Fruit fly (Drosophila melanogaster): ENCODE results near the gene pes.
A peak's percentile ranks its signal among the peaks of the same experiment; 100 is the strongest.

The pes gene

DNA sequence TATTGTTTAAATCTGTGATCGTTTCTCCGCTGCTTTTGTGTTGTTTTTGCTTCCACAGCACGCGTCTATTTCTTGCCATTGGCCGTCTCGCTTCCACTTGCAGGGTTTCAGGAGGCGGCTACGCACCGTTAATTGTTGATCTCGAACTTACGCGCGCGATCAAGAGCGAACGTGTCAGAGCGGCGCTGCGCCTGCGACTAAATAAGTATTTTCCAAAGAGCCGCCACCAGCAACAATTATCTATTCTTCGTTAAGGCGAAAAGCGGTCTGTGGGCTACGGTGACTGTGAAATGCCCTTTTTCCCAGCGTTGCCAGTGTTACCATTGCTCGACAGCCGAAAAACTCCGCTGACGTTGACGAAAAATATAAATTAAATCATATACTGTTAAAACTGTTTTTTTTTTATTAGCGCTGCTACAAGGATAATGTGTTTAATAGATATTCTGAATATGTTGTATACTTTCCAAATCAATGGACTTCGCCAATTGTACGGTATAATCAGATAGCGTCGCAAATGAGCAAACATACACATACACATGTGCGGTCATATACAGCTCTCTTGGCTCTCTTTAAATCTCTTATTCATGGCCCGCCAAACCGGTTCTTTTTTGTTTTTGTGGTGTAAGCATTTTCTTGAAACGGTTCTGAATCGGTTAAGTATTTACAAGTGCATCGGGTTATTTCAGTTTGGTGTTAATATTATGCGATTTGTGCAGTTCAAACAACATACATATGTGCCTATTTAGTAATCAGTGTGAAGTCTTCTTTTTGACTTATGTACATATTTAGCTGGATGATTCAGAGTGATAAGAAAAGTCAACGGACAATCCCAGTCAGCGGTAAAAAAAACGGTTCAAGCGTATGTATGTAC lies at the start of gene pes:
TSS of gene pes (minus strand) at position 201 of the 871 bp plus-strand sequence.
- TF ChIP-seq Hr39 (GFP tag; optimal IDR thresholded peaks at IDR 0.05) (peak; percentile 22), CG1621 (tag; optimal IDR thresholded peaks at IDR 0.05) (peak; percentile 2), salr (GFP tag; optimal IDR thresholded peaks at IDR 0.05) (peak in 1 of 2 experiments; percentile 71), CG8319 (GFP tag; optimal IDR thresholded peaks at IDR 0.05) (peak; percentile 88), dac (GFP tag; optimal IDR thresholded peaks at IDR 0.05) (peak; percentile 34), svp (GFP tag) (peak; percentile 98), CG6854 (GFP tag; optimal IDR thresholded peaks at IDR 0.05) (peak; percentile 83), ss (GFP tag; optimal IDR thresholded peaks at IDR 0.05) (peak; percentile 92 to 96), vri (GFP tag; optimal IDR thresholded peaks at IDR 0.05) (peak; percentile 53), CG16779 (tag; optimal IDR thresholded peaks at IDR 0.05) (peak; percentile 81), CG3919 (GFP tag; optimal IDR thresholded peaks at IDR 0.05) (peak; percentile 94), CG11294 (GFP tag; IDR thresholded peaks at IDR 0.05) (peak; percentile 88), Ets21C (GFP tag; optimal IDR thresholded peaks at IDR 0.05) (no peak), eg (GFP tag; IDR thresholded peaks at IDR 0.05) (peak; percentile 89), topi (GFP tag; optimal IDR thresholded peaks at IDR 0.05) (peak; percentile 96), cyc (GFP tag; optimal IDR thresholded peaks at IDR 0.05) (peak; percentile 92), CG11762 (GFP tag; optimal IDR thresholded peaks at IDR 0.05; ENCODE audit: insufficient read depth) (peak; percentile 89), CG34406 (GFP tag; optimal IDR thresholded peaks at IDR 0.05) (peak; percentile 78), CG11902 (GFP tag; optimal IDR thresholded peaks at IDR 0.05) (peak; percentile 92), CG31627 (GFP tag; optimal IDR thresholded peaks at IDR 0.05) (peak; percentile 88), CG9139 (GFP tag; optimal IDR thresholded peaks at IDR 0.05) (peak; percentile 89), CG6163 (GFP tag; IDR thresholded peaks at IDR 0.05) (peak; percentile 87), net (GFP tag; optimal IDR thresholded peaks at IDR 0.05) (peak; percentile 91), Eip75B (GFP tag; optimal IDR thresholded peaks at IDR 0.05) (peak; percentile 95), fd59A (GFP tag; optimal IDR thresholded peaks at IDR 0.05) (peak; percentile 9), Sox15 (GFP tag; optimal IDR thresholded peaks at IDR 0.05) (no peak), CG10631 (GFP tag; optimal IDR thresholded peaks at IDR 0.05) (peak; percentile 51), dsx (GFP tag; optimal IDR thresholded peaks at IDR 0.05; ENCODE audit: poor library complexity, severe bottlenecking) (peak; percentile 80), CG3032 (tag; optimal IDR thresholded peaks at IDR 0.05) (peak; percentile 80), Lpt (GFP tag; optimal IDR thresholded peaks at IDR 0.05) (peak; percentile 82), Sox102F (GFP tag; optimal IDR thresholded peaks at IDR 0.05) (peak; percentile 82), fd85E (GFP tag; optimal IDR thresholded peaks at IDR 0.05) (peak; percentile 84), Eip93F (GFP tag; optimal IDR thresholded peaks at IDR 0.05) (peak; percentile 93), CG32006 (GFP tag; optimal IDR thresholded peaks at IDR 0.05) (peak; percentile 89), lz (GFP tag; optimal IDR thresholded peaks at IDR 0.05) (peak; percentile 29), Eip78C (GFP tag) (peak; percentile 99), CG4318 (GFP tag; optimal IDR thresholded peaks at IDR 0.05) (peak; percentile 69), Blimp-1 (GFP tag; optimal IDR thresholded peaks at IDR 0.05) (peak; percentile 84), CG7368 (GFP tag; optimal IDR thresholded peaks at IDR 0.05) (peak; percentile 86), acj6 (GFP tag; optimal IDR thresholded peaks at IDR 0.05) (peak; percentile 93), Sox14 (GFP tag; optimal IDR thresholded peaks at IDR 0.05) (peak; percentile 91), CG8632 (GFP tag; optimal IDR thresholded peaks at IDR 0.05) (peak; percentile 87), Hr38 (GFP tag; optimal IDR thresholded peaks at IDR 0.05) (no peak), CG10669 (GFP tag; optimal IDR thresholded peaks at IDR 0.05) (peak; percentile 90), CG8119 (GFP tag; IDR thresholded peaks at IDR 0.05) (no peak), Gug (GFP tag; IDR thresholded peaks at IDR 0.05) (peak; percentile 92), pdm3 (GFP tag; optimal IDR thresholded peaks at IDR 0.05) (peak; percentile 10), CG6276 (GFP tag; optimal IDR thresholded peaks at IDR 0.05) (peak; percentile 91), Hr4 (GFP tag; optimal IDR thresholded peaks at IDR 0.05) (peak; percentile 93), Met (GFP tag; optimal IDR thresholded peaks at IDR 0.05) (peak; percentile 95)

Data from whole organism, prepupa.